Worm (Caenorhabditis elegans): Measurements from ENCODE around the gene F14F9.5.

The F14F9.5 gene

DNA sequence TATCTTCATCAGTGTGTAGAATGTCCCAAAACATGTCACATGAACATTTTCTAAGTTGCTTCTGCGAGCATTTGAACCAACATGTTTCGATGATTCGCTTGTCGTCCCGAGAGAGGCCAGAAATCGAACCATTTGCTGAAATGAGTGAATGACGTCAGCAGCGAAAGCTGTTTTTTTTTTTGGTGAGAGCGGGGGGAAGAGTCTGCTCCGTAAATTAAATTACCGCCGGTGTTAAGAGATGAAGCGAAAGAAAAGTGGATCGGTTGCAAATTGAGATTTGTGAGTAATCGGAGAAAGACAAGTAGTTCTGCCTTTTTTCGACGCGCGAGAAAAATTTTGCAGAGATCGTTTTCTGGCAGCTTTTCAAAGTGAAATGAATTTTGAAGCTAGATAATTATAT is 38.6 kb upstream of the F14F9.5 start:
- TF ChIP-seq unc-55 (GFP tag; optimal IDR thresholded peaks at IDR 0.05) (no peak), skn-1 (tag; optimal IDR thresholded peaks at IDR 0.05) (no peak), F13H6.1 (tag; optimal IDR thresholded peaks at IDR 0.05) (no peak), lin-39 (tag; optimal IDR thresholded peaks at IDR 0.05) (no peak), aly-2 (tag; optimal IDR thresholded peaks at IDR 0.05) (no peak), Y55F3AM.14 (GFP tag; optimal IDR thresholded peaks at IDR 0.05) (no peak), nhr-11 (tag; optimal IDR thresholded peaks at IDR 0.05) (no peak), zag-1 (tag; optimal IDR thresholded peaks at IDR 0.05) (no peak), sma-9 (GFP tag; optimal IDR thresholded peaks at IDR 0.05) (peak; percentile 35), sma-9 (tag; optimal IDR thresholded peaks at IDR 0.05) (no peak), nhr-77 (tag; optimal IDR thresholded peaks at IDR 0.05) (no peak), sem-4 (tag; optimal IDR thresholded peaks at IDR 0.05) (peak; percentile 39), fos-1 (tag; optimal IDR thresholded peaks at IDR 0.05) (no peak), nhr-237 (tag; optimal IDR thresholded peaks at IDR 0.05) (no peak), elt-1 (tag; optimal IDR thresholded peaks at IDR 0.05) (no peak), mbf-1 (tag; optimal IDR thresholded peaks at IDR 0.05) (no peak), ztf-11 (tag; optimal IDR thresholded peaks at IDR 0.05) (no peak)

DNA sequence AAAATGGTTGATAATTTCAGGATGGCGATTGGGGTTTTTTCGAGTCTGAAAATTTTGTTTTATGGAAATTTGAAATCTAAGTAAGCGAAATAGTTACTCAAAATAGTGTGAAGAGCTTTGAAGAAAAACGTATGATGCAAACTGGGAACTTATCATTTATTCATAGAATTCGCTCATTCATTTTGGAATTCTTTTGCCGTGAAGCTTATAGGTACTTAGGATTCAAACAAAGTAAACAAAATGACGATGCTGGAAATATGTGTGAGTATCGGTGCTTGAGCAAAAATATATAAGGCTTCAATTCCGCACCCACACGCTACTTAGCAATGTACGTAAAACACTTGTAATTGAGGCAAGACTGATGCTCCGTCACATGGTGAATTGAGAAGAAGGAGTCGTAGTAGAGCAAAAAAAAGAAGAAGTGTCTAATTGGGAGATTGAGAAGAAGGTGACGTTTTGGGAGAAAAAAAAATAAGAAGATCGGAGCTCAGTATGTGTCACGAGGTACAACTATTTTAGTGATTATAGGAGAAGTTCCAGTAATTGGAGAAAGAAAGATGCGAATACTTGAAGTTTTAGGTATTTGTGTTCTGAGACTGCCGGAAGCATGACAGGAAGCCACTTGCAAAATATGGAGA is 37.3 kb upstream of the F14F9.5 start, which contains the start of gene glb-32:
TSS of gene glb-32 (minus strand) at position 51 of the 638 bp plus-strand sequence.
- TF ChIP-seq elt-1 (tag; optimal IDR thresholded peaks at IDR 0.05) (no peak), unc-55 (GFP tag; optimal IDR thresholded peaks at IDR 0.05) (peak; percentile 35), lsy-2 (tag; optimal IDR thresholded peaks at IDR 0.05) (peak in 1 of 2 experiments; percentile 7), sem-4 (tag; optimal IDR thresholded peaks at IDR 0.05) (peak; percentile 48)

DNA sequence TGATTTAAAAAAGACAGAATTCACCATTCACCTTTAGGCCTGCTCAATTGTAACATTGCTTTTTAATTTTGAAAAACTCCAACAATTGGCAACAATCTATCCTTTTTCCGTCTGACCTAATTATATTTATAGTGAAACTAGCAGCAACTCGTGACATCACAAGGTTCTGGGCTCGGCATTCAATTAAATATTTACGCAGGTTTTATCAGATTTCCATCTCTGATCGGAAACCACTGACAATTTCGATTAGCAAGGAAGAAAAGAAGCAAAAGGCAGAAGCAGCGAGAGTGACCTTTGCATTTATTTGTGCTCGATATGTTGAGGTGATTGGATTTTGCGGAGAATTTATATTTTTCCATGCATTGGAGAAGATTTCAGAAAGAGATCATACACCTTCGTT is 36.5 kb upstream of the F14F9.5 start:
- TF ChIP-seq lsy-2 (tag; optimal IDR thresholded peaks at IDR 0.05): peak in 1 of 2 experiments; percentile 12
- TF ChIP-seq skn-1 (tag; optimal IDR thresholded peaks at IDR 0.05): no peak

DNA sequence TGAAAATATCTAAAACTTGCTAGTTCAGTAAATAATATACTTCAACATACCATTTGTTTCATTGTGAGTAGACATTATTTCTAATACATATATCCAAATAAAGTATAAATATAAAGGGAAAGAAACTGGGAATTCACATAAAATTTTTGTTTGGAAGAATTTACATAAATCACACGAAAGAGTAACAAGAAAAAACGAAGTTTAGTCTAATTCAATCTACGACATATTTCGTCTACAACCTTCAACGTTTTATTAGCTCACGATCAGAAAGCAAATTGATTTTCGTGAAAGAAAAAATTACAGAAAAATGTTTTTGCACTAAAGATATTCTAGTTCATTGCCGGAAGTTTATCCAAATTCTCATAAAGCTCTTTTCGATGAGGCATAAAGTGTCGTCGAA is 29.9 kb upstream of the F14F9.5 start, which contains the start of gene C04F5.2:
TSS of gene C04F5.2 (minus strand) at position 101 of the 400 bp plus-strand sequence.
- TF ChIP-seq mbf-1 (tag; optimal IDR thresholded peaks at IDR 0.05): no peak
- TF ChIP-seq nhr-21 (tag; optimal IDR thresholded peaks at IDR 0.05): no peak
- TF ChIP-seq nhr-11 (tag; optimal IDR thresholded peaks at IDR 0.05): no peak
- TF ChIP-seq ztf-11 (tag; optimal IDR thresholded peaks at IDR 0.05): no peak
- no peak for TF ChIP-seq nhr-129 (tag; optimal IDR thresholded peaks at IDR 0.05)
- TF ChIP-seq ztf-1 (GFP tag; conservative IDR thresholded peaks at IDR 0.05): no peak

DNA sequence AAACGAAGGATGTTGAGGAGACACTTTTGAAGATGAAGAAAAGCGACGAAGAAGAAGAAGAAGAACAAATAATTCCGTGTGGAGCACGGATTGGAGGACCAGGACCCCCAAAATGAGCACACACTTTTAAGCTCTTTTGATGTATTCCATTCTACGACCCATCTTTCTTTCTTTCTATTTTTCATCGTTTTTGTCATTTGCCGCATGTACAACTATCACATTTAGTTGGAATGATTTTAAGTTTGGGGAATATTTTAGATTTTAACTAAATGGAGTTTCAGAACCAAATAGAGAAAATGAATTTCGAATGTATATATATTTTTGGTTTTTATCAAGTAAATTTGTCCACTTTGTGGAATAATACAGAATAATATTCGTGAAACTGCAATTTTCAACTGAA is 28.0 kb upstream of the F14F9.5 start, which contains the start of gene unc-46:
TSS of gene unc-46 (minus strand) at position 101 of the 400 bp plus-strand sequence.
- no peak for TF ChIP-seq nhr-25 (tag; optimal IDR thresholded peaks at IDR 0.05)
- TF ChIP-seq nhr-6 (tag; optimal IDR thresholded peaks at IDR 0.05): no peak
- TF ChIP-seq lin-11 (tag; optimal IDR thresholded peaks at IDR 0.05): no peak
- TF ChIP-seq unc-55 (GFP tag; optimal IDR thresholded peaks at IDR 0.05): no peak
- no peak for TF ChIP-seq nhr-23 (tag; optimal IDR thresholded peaks at IDR 0.05)
- no peak for TF ChIP-seq unc-39 (tag; optimal IDR thresholded peaks at IDR 0.05)

DNA sequence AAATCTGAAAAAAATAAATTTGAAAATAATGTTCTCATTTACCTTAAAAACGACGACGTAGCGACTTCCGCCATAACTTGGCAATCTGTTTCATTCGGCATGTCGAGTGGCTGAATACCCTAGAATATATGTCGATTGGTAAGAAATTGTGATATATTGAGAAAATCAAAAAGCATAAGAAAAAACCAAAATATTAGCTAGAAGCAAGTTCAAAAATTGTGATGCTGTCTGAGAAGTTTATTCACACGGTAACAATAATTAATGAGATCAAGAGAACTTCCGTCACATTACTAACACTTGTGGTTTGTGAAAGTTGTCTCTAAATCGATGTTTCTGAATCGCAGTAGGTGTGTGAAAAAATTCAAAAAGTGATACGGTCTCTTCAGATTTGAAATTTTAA is 24.9 kb upstream of the F14F9.5 start, which contains the start of gene srab-1:
TSS of gene srab-1 (minus strand) at position 101 of the 400 bp plus-strand sequence.
- no peak for TF ChIP-seq lin-11 (tag; optimal IDR thresholded peaks at IDR 0.05)
- no peak for TF ChIP-seq mbf-1 (tag; optimal IDR thresholded peaks at IDR 0.05)
- TF ChIP-seq nhr-6 (tag; optimal IDR thresholded peaks at IDR 0.05): no peak
- no peak for TF ChIP-seq nhr-77 (tag; optimal IDR thresholded peaks at IDR 0.05)
- no peak for TF ChIP-seq alr-1 (tag; optimal IDR thresholded peaks at IDR 0.05)
- TF ChIP-seq blmp-1 (tag; optimal IDR thresholded peaks at IDR 0.05; ENCODE audit: insufficient read depth): no peak
- TF ChIP-seq lin-13 (GFP tag; optimal IDR thresholded peaks at IDR 0.05): no peak
- no peak for TF ChIP-seq ztf-1 (GFP tag; conservative IDR thresholded peaks at IDR 0.05)
- no peak for TF ChIP-seq zag-1 (tag; optimal IDR thresholded peaks at IDR 0.05)
- no peak for TF ChIP-seq unc-55 (GFP tag; optimal IDR thresholded peaks at IDR 0.05)
- TF ChIP-seq elt-1 (tag; optimal IDR thresholded peaks at IDR 0.05): no peak
- TF ChIP-seq sem-4 (tag; optimal IDR thresholded peaks at IDR 0.05): no peak
- no peak for TF ChIP-seq unc-39 (tag; optimal IDR thresholded peaks at IDR 0.05)
- no peak for TF ChIP-seq nhr-12 (tag; optimal IDR thresholded peaks at IDR 0.05)
- TF ChIP-seq dmd-4 (tag; optimal IDR thresholded peaks at IDR 0.05): no peak
